Fruit fly (Drosophila melanogaster): Measurements from ENCODE around the gene Clic.

Gene Clic

dm6 chrX:13783958-13784907 is 37.9 kb downstream of the Clic start (continued):
- peak; percentile 74 for TF ChIP-seq CG10979 (tag; optimal IDR thresholded peaks at IDR 0.05)
- no peak for TF ChIP-seq Sin3A (optimal IDR thresholded peaks at IDR 0.05)
- peak; percentile 12 to 45 for TF ChIP-seq Pdp1 (GFP tag; optimal IDR thresholded peaks at IDR 0.05)
- no peak for TF ChIP-seq kah (GFP tag; optimal IDR thresholded peaks at IDR 0.05)
- TF ChIP-seq mirr (GFP tag; optimal IDR thresholded peaks at IDR 0.05) = no peak
- TF ChIP-seq CG12744 (GFP tag; optimal IDR thresholded peaks at IDR 0.05) = no peak
- TF ChIP-seq shn (GFP tag; optimal IDR thresholded peaks at IDR 0.05) = no peak
- TF ChIP-seq Neu2 (GFP tag; optimal IDR thresholded peaks at IDR 0.05; ENCODE audit: borderline replicate concordance) = no peak
- TF ChIP-seq CG3065 (GFP tag; optimal IDR thresholded peaks at IDR 0.05) = no peak
- TF ChIP-seq CG4282 (GFP tag; optimal IDR thresholded peaks at IDR 0.05) = no peak
- TF ChIP-seq lbe (GFP tag; optimal IDR thresholded peaks at IDR 0.05) = no peak
- 0 out of 2 replicates have a peak, but pooled peaks have one; percentile 26 for TF ChIP-seq CG4360 (GFP tag; IDR thresholded peaks at IDR 0.05)
- TF ChIP-seq dati (GFP tag; IDR thresholded peaks at IDR 0.05) = no peak
- TF ChIP-seq Adf1 (GFP tag; IDR thresholded peaks at IDR 0.05) = peak; percentile 94
- no peak for TF ChIP-seq Ets97D (GFP tag; optimal IDR thresholded peaks at IDR 0.05)
- TF ChIP-seq Awh (GFP tag; IDR thresholded peaks at IDR 0.05) = no peak
- TF ChIP-seq CG15696 (tag; optimal IDR thresholded peaks at IDR 0.05) = peak; percentile 2
- peak; percentile 14 for TF ChIP-seq maf-S (GFP tag; optimal IDR thresholded peaks at IDR 0.05)
- TF ChIP-seq BtbVII (GFP tag; optimal IDR thresholded peaks at IDR 0.05) = no peak
- peak; percentile 28 for TF ChIP-seq CG18476 (GFP tag; optimal IDR thresholded peaks at IDR 0.05)
- TF ChIP-seq ATbp (GFP tag; optimal IDR thresholded peaks at IDR 0.05) = peak; percentile 67
- no peak for TF ChIP-seq MTF-1 (GFP tag; optimal IDR thresholded peaks at IDR 0.05; ENCODE audit: borderline replicate concordance)
- no peak for TF ChIP-seq insv (GFP tag; optimal IDR thresholded peaks at IDR 0.05)
- peak; percentile 41; the same call in 2 of the 3 replicates for TF ChIP-seq croc (GFP tag; conservative IDR thresholded peaks at IDR 0.05)
- TF ChIP-seq sens-2 (GFP tag; IDR thresholded peaks at IDR 0.05) = 0 out of 2 replicates have a peak, but pooled peaks have one; percentile 20
- peak; percentile 76 for TF ChIP-seq Sox102F (GFP tag; optimal IDR thresholded peaks at IDR 0.05)
- peak; percentile 91 for TF ChIP-seq Ets65A (GFP tag)
- no peak for TF ChIP-seq CG15479 (GFP tag; optimal IDR thresholded peaks at IDR 0.05)
- TF ChIP-seq H15 (GFP tag; IDR thresholded peaks at IDR 0.05) = no peak
- TF ChIP-seq CG12104 (GFP tag; optimal IDR thresholded peaks at IDR 0.05) = peak; percentile 33
- TF ChIP-seq pum (GFP tag; optimal IDR thresholded peaks at IDR 0.05) = peak; percentile 44
- peak; percentile 30 for TF ChIP-seq CG13296 (GFP tag; optimal IDR thresholded peaks at IDR 0.05)
- TF ChIP-seq CG4328 (GFP tag; optimal IDR thresholded peaks at IDR 0.05) = no peak
- no peak for TF ChIP-seq eyg (GFP tag; optimal IDR thresholded peaks at IDR 0.05)
- no peak for TF ChIP-seq CG13123 (GFP tag; optimal IDR thresholded peaks at IDR 0.05)
- peak; percentile 52; the same call in 1 of the 2 replicates for TF ChIP-seq Atf6 (GFP tag; IDR thresholded peaks at IDR 0.05)
- TF ChIP-seq CHES-1-like (GFP tag; optimal IDR thresholded peaks at IDR 0.05) = no peak
- no peak for TF ChIP-seq cas (GFP tag; IDR thresholded peaks at IDR 0.05)
- TF ChIP-seq esg (GFP tag; conservative IDR thresholded peaks at IDR 0.05) = no peak
- no peak for TF ChIP-seq CG9215 (GFP tag; IDR thresholded peaks at IDR 0.05)
- no peak for TF ChIP-seq CG6272 (GFP tag; IDR thresholded peaks at IDR 0.05)
- TF ChIP-seq CG31441 (GFP tag; IDR thresholded peaks at IDR 0.05) = peak; percentile 73
- TF ChIP-seq Six4 (GFP tag; optimal IDR thresholded peaks at IDR 0.05) = peak; percentile 21
- no peak for TF ChIP-seq tna (GFP tag; IDR thresholded peaks at IDR 0.05; ENCODE audit: partially characterized antibody)
- TF ChIP-seq CG12769 (tag; optimal IDR thresholded peaks at IDR 0.05) = no peak
- no peak for TF ChIP-seq CTCF (GFP tag; optimal IDR thresholded peaks at IDR 0.05)
- TF ChIP-seq Vsx1 (GFP tag; optimal IDR thresholded peaks at IDR 0.05) = peak; percentile 86
- TF ChIP-seq nmo (GFP tag; optimal IDR thresholded peaks at IDR 0.05) = peak; percentile 56
- no peak for TF ChIP-seq tll (GFP tag; optimal IDR thresholded peaks at IDR 0.05)
